Fruit fly (Drosophila melanogaster) whole organism, prepupa: ENCODE data around the gene CG31674.

Source experiments
- Blimp-1 ChIP-seq: fragments of 200-800 bp; sonication (Bioruptor generic); optimal IDR thresholded peaks from 3 replicates; lab custom pipeline; 2017; ENCODE audit warnings: missing biosample characterization, missing genetic modification characterization, mild to moderate bottlenecking, moderate library complexity, missing genetic modification reagents
- CG10631 ChIP-seq: fragments of 200-800 bp; sonication (Bioruptor generic); optimal IDR thresholded peaks from 2 replicates; lab custom pipeline; 2016; ENCODE audit warnings: missing biosample characterization, missing genetic modification characterization
- CG10669 ChIP-seq: fragments of 200-800 bp; sonication (Bioruptor generic); optimal IDR thresholded peaks from 3 replicates; lab custom pipeline; 2018; ENCODE audit warnings: missing biosample characterization, mild to moderate bottlenecking, missing genetic modification characterization, moderate library complexity
- CG11294 ChIP-seq: fragments of 200-800 bp; sonication (Bioruptor generic); IDR thresholded peaks from 2 replicates; pipeline ENCODE4 v1.3.6; 2022; ENCODE audit warnings: missing biosample characterization, missing genetic modification characterization
- CG11762 ChIP-seq: fragments of 200-800 bp; sonication (Bioruptor generic); optimal IDR thresholded peaks from 3 replicates; lab custom pipeline; 2016; ENCODE audit warnings: missing biosample characterization, missing genetic modification characterization; ENCODE audit not compliant: insufficient read depth
- CG11902 ChIP-seq: fragments of 200-800 bp; sonication (Bioruptor generic); optimal IDR thresholded peaks from 3 replicates; lab custom pipeline; 2016; ENCODE audit warnings: missing biosample characterization, missing genetic modification characterization
- CG15336 ChIP-seq: fragments of 200-800 bp; sonication (Bioruptor generic); IDR thresholded peaks from 2 replicates; pipeline ENCODE4 v1.3.6; 2022; ENCODE audit warnings: missing biosample characterization, missing genetic modification characterization
- CG1621 ChIP-seq: fragments of 200-800 bp; sonication (Bioruptor generic); optimal IDR thresholded peaks from 3 replicates; lab custom pipeline; 2018; ENCODE audit warnings: missing biosample characterization, mild to moderate bottlenecking, missing genetic modification characterization
- CG16779 ChIP-seq: fragments of 200-800 bp; sonication (Bioruptor generic); optimal IDR thresholded peaks from 3 replicates; lab custom pipeline; 2017; ENCODE audit warnings: missing biosample characterization, mild to moderate bottlenecking, missing genetic modification characterization
- CG3032 ChIP-seq: fragments of 200-800 bp; optimal IDR thresholded peaks from 2 replicates; lab custom pipeline; 2019; ENCODE audit warnings: missing biosample characterization, mild to moderate bottlenecking, missing genetic modification characterization, moderate library complexity
- CG31627 ChIP-seq: fragments of 200-800 bp; sonication (Bioruptor generic); optimal IDR thresholded peaks from 3 replicates; lab custom pipeline; 2016; ENCODE audit warnings: missing biosample characterization, missing genetic modification characterization
- CG32006 ChIP-seq: fragments of 200-800 bp; sonication (Bioruptor generic); optimal IDR thresholded peaks from 3 replicates; lab custom pipeline; 2017; ENCODE audit warnings: missing biosample characterization, mild to moderate bottlenecking, missing genetic modification characterization
- CG3919 ChIP-seq: fragments of 200-800 bp; sonication (Bioruptor generic); optimal IDR thresholded peaks from 3 replicates; lab custom pipeline; 2016; ENCODE audit warnings: missing biosample characterization, missing genetic modification characterization
- CG4318 ChIP-seq: fragments of 200-800 bp; sonication (Bioruptor generic); optimal IDR thresholded peaks from 3 replicates; lab custom pipeline; 2017; ENCODE audit warnings: missing biosample characterization, mild to moderate bottlenecking, missing genetic modification characterization
- CG6163 ChIP-seq: fragments of 200-800 bp; sonication (Bioruptor generic); IDR thresholded peaks from 3 replicates; pipeline ENCODE4 v1.3.6; 2022; ENCODE audit warnings: missing biosample characterization, missing genetic modification characterization
- CG6276 ChIP-seq: fragments of 200-800 bp; sonication (Bioruptor generic); optimal IDR thresholded peaks from 2 replicates; lab custom pipeline; 2017; ENCODE audit warnings: missing biosample characterization, mild to moderate bottlenecking, missing genetic modification characterization
- CG6854 ChIP-seq: fragments of 200-800 bp; sonication (Bioruptor generic); optimal IDR thresholded peaks from 2 replicates; lab custom pipeline; 2017; ENCODE audit warnings: missing biosample characterization, mild to moderate bottlenecking, missing genetic modification characterization
- CG7368 ChIP-seq: fragments of 200-800 bp; sonication (Bioruptor generic); optimal IDR thresholded peaks from 3 replicates; lab custom pipeline; 2016; ENCODE audit warnings: missing biosample characterization, missing genetic modification characterization
- CG8119 ChIP-seq: fragments of 200-800 bp; sonication (Bioruptor generic); IDR thresholded peaks from 3 replicates; pipeline ENCODE4 v1.3.6; 2022; ENCODE audit warnings: missing biosample characterization, missing genetic modification characterization
- CG8319 ChIP-seq: fragments of 200-800 bp; sonication (Bioruptor generic); optimal IDR thresholded peaks from 3 replicates; lab custom pipeline; 2016; ENCODE audit warnings: missing biosample characterization, missing genetic modification characterization
- CG8632 ChIP-seq: fragments of 200-800 bp; sonication (Bioruptor generic); optimal IDR thresholded peaks from 3 replicates; lab custom pipeline; 2016; ENCODE audit warnings: missing biosample characterization, missing genetic modification characterization
- CG9139 ChIP-seq: fragments of 200-800 bp; sonication (Bioruptor generic); optimal IDR thresholded peaks from 3 replicates; lab custom pipeline; 2017; ENCODE audit warnings: missing biosample characterization, mild to moderate bottlenecking, missing genetic modification characterization
- Eip75B ChIP-seq: fragments of 200-800 bp; sonication (Bioruptor generic); optimal IDR thresholded peaks from 3 replicates; lab custom pipeline; 2016; ENCODE audit warnings: missing biosample characterization, missing genetic modification characterization
- Eip78C ChIP-seq: fragments of 200-800 bp; sonication (Bioruptor generic); peaks from one replicate; lab custom pipeline; 2016; ENCODE audit warnings: missing biosample characterization, missing genetic modification characterization
- Eip93F ChIP-seq: fragments of 200-800 bp; sonication (Bioruptor generic); optimal IDR thresholded peaks from 2 replicates; lab custom pipeline; 2016; ENCODE audit warnings: missing biosample characterization, mild to moderate bottlenecking, missing genetic modification characterization
- Ets21C ChIP-seq: fragments of 200-800 bp; sonication (Bioruptor generic); optimal IDR thresholded peaks from 3 replicates; lab custom pipeline; 2016; ENCODE audit warnings: missing biosample characterization, missing genetic modification characterization
- Ets96B ChIP-seq: fragments of 200-800 bp; optimal IDR thresholded peaks from 2 replicates; lab custom pipeline; 2019; ENCODE audit warnings: missing biosample characterization, mild to moderate bottlenecking, missing genetic modification characterization, moderate library complexity
- Gug ChIP-seq: fragments of 200-800 bp; sonication (Bioruptor generic); IDR thresholded peaks from 2 replicates; pipeline ENCODE4 v1.3.6; 2022; ENCODE audit warnings: missing biosample characterization, missing genetic modification characterization
- Hr39 ChIP-seq: fragments of 200-800 bp; sonication (Bioruptor generic); optimal IDR thresholded peaks from 2 replicates; lab custom pipeline; 2016; ENCODE audit warnings: missing biosample characterization, missing genetic modification characterization
- Hr4 ChIP-seq: fragments of 200-800 bp; sonication (Bioruptor generic); optimal IDR thresholded peaks from 3 replicates; lab custom pipeline; 2016; ENCODE audit warnings: missing biosample characterization, missing genetic modification characterization
- Lpt ChIP-seq: fragments of 200-800 bp; sonication (Bioruptor generic); optimal IDR thresholded peaks from 3 replicates; lab custom pipeline; 2016; ENCODE audit warnings: missing biosample characterization, missing genetic modification characterization
- Met ChIP-seq: fragments of 200-800 bp; sonication (Bioruptor generic); optimal IDR thresholded peaks from 3 replicates; lab custom pipeline; 2016; ENCODE audit warnings: missing biosample characterization, missing genetic modification characterization
- OdsH ChIP-seq: fragments of 200-800 bp; sonication (Bioruptor generic); optimal IDR thresholded peaks from 3 replicates; lab custom pipeline; 2016; ENCODE audit warnings: missing biosample characterization, missing genetic modification characterization
- Smox ChIP-seq: fragments of 200-800 bp; sonication (Bioruptor generic); optimal IDR thresholded peaks from 3 replicates; lab custom pipeline; 2016; ENCODE audit warnings: missing biosample characterization, missing genetic modification characterization
- Sox102F ChIP-seq: fragments of 200-800 bp; sonication (Bioruptor generic); optimal IDR thresholded peaks from 2 replicates; lab custom pipeline; 2016; ENCODE audit warnings: missing biosample characterization, mild to moderate bottlenecking, missing genetic modification characterization
- Sox14 ChIP-seq: fragments of 200-800 bp; sonication (Bioruptor generic); optimal IDR thresholded peaks from 3 replicates; lab custom pipeline; 2016; ENCODE audit warnings: missing biosample characterization, missing genetic modification characterization
- achi ChIP-seq: fragments of 200-800 bp; sonication (Bioruptor generic); optimal IDR thresholded peaks from 3 replicates; lab custom pipeline; 2016; ENCODE audit warnings: missing biosample characterization, missing genetic modification characterization
- acj6 ChIP-seq: fragments of 200-800 bp; sonication (Bioruptor generic); optimal IDR thresholded peaks from 3 replicates; lab custom pipeline; 2016; ENCODE audit warnings: missing biosample characterization, missing genetic modification characterization
- cyc ChIP-seq: fragments of 200-800 bp; sonication (Bioruptor generic); optimal IDR thresholded peaks from 3 replicates; lab custom pipeline; 2016; ENCODE audit warnings: missing biosample characterization, missing genetic modification characterization
- dac ChIP-seq: fragments of 200-800 bp; sonication (Bioruptor generic); optimal IDR thresholded peaks from 2 replicates; lab custom pipeline; 2017; ENCODE audit warnings: missing biosample characterization, mild to moderate bottlenecking, missing genetic modification characterization
- dsx ChIP-seq: fragments of 200-800 bp; optimal IDR thresholded peaks from 3 replicates; lab custom pipeline; 2019; ENCODE audit warnings: missing biosample characterization, mild to moderate bottlenecking, missing genetic modification characterization, moderate library complexity; ENCODE audit not compliant: poor library complexity, severe bottlenecking
- esn ChIP-seq: fragments of 200-800 bp; sonication (Bioruptor generic); optimal IDR thresholded peaks from 2 replicates; lab custom pipeline; 2016; ENCODE audit warnings: missing biosample characterization, mild to moderate bottlenecking, missing genetic modification characterization, moderate library complexity
- fd59A ChIP-seq: fragments of 200-800 bp; sonication (Bioruptor generic); optimal IDR thresholded peaks from 2 replicates; lab custom pipeline; 2017; ENCODE audit warnings: missing biosample characterization, mild to moderate bottlenecking, missing genetic modification characterization, missing genetic modification reagents
- fd85E ChIP-seq: fragments of 200-800 bp; sonication (Bioruptor generic); optimal IDR thresholded peaks from 3 replicates; lab custom pipeline; 2016; ENCODE audit warnings: missing biosample characterization, missing genetic modification characterization
- fkh ChIP-seq: fragments of 200-800 bp; sonication (Bioruptor generic); optimal IDR thresholded peaks from 3 replicates; lab custom pipeline; 2017; ENCODE audit warnings: missing biosample characterization, mild to moderate bottlenecking, missing genetic modification characterization, moderate library complexity
- net ChIP-seq: fragments of 200-800 bp; sonication (Bioruptor generic); optimal IDR thresholded peaks from 3 replicates; lab custom pipeline; 2016; ENCODE audit warnings: missing biosample characterization, missing genetic modification characterization
- pdm3 ChIP-seq: fragments of 200-800 bp; sonication (Bioruptor generic); optimal IDR thresholded peaks from 3 replicates; lab custom pipeline; 2016; ENCODE audit warnings: missing biosample characterization, missing genetic modification characterization
- spab ChIP-seq: fragments of 200-800 bp; sonication (Bioruptor generic); optimal IDR thresholded peaks from 2 replicates; lab custom pipeline; 2017; ENCODE audit warnings: missing biosample characterization, mild to moderate bottlenecking, missing genetic modification characterization, missing genetic modification reagents
- ss ChIP-seq, 2 experiments: fragments of 200-800 bp; sonication (Bioruptor generic); optimal IDR thresholded peaks; 2 replicates in 1 of 2; 3 replicates in 1 of 2; lab custom pipeline; 2017 to 2018; ENCODE audit warnings: mild to moderate bottlenecking in 2 of 2, missing biosample characterization in 2 of 2, missing genetic modification characterization in 2 of 2, moderate library complexity in 1 of 2
- svp ChIP-seq: fragments of 200-800 bp; sonication (Bioruptor generic); peaks from one replicate; lab custom pipeline; 2016; ENCODE audit warnings: missing biosample characterization, missing genetic modification characterization
- topi ChIP-seq: fragments of 200-800 bp; sonication (Bioruptor generic); optimal IDR thresholded peaks from 3 replicates; lab custom pipeline; 2016; ENCODE audit warnings: missing biosample characterization, missing genetic modification characterization

Gene CG31674

DNA sequence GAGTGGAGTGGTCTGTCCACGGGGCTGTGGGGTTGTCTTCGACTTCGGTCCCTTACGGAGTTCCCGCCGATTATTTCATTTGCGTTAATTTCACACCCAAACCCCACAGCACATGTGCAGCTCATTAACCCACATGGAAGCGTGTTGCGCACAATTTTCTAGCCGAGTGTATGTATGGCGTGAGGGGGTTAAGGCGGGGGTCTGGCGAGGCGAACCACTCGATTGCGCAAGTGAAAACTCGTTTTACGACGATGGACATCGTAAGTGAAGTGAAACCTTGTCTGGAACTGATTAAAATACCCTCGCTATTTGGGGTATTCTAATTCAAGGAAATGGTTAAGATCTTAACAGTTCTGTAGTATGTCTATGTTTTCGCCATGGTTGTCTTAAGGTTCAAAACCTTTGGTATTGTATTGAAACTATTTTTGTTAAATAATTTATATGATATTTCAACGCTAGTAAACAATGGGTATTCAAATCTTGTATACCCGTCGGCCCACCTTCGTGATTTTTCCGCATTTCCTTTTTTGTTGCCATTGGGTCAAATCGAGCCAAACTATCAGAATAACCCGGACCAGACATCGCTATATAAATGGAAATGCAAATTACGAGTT lies 19.9 kb upstream of the CG31674 start:
- TF ChIP-seq CG3919 (GFP tag; lab: Kevin White, UChicago), result peak; percentile 73
- no peak for TF ChIP-seq Eip93F (GFP tag; lab: Kevin White, UChicago)
- TF ChIP-seq CG3032, result peak; percentile 55
- no peak for TF ChIP-seq Smox (GFP tag; lab: Kevin White, UChicago)
- TF ChIP-seq CG6163 (GFP tag; lab: Robert Waterston, UW), result peak; percentile 82
- peak; percentile 69 for TF ChIP-seq CG4318 (GFP tag; lab: Kevin White, UChicago)
- TF ChIP-seq fkh (GFP tag; lab: Kevin White, UChicago), result no peak
- TF ChIP-seq CG10631 (GFP tag; lab: Kevin White, UChicago), result peak; percentile 66
- TF ChIP-seq CG15336, result peak; percentile 92
- TF ChIP-seq CG31627 (GFP tag; lab: Kevin White, UChicago), result no peak
- peak; percentile 36 for TF ChIP-seq svp (GFP tag; lab: Kevin White, UChicago)
- TF ChIP-seq acj6, result peak; percentile 66
- TF ChIP-seq CG8632 (GFP tag; lab: Kevin White, UChicago), result peak; percentile 58
- peak; percentile 75 for TF ChIP-seq pdm3 (GFP tag; lab: Kevin White, UChicago)
- TF ChIP-seq Eip75B (GFP tag; lab: Kevin White, UChicago), result peak; percentile 74
- TF ChIP-seq CG7368, result peak; percentile 53
- TF ChIP-seq Met (GFP tag; lab: Kevin White, UChicago), result no peak
- peak; percentile 86 for TF ChIP-seq Hr4 (GFP tag; lab: Kevin White, UChicago)
- TF ChIP-seq CG11762 (GFP tag; lab: Kevin White, UChicago), result peak; percentile 60
- TF ChIP-seq Gug (GFP tag; lab: Robert Waterston, UW), result peak; percentile 77
- TF ChIP-seq Lpt (GFP tag; lab: Kevin White, UChicago), result peak; percentile 82
- peak; percentile 43 for TF ChIP-seq spab (GFP tag; lab: Kevin White, UChicago)
- no peak for TF ChIP-seq cyc (GFP tag; lab: Kevin White, UChicago)
- TF ChIP-seq CG16779 (tag; lab: Kevin White, UChicago), result peak; percentile 58
- no peak for TF ChIP-seq Ets96B (tag; lab: Kevin White, UChicago)
- TF ChIP-seq CG32006 (GFP tag; lab: Kevin White, UChicago), result peak; percentile 89
- TF ChIP-seq CG6854 (GFP tag; lab: Kevin White, UChicago), result no peak
- TF ChIP-seq achi, result peak; percentile 82
- TF ChIP-seq Blimp-1, result no peak
- TF ChIP-seq esn (GFP tag; lab: Kevin White, UChicago), result no peak
- no peak for TF ChIP-seq CG11902 (GFP tag; lab: Kevin White, UChicago)
- TF ChIP-seq CG8119 (GFP tag; lab: Robert Waterston, UW), result peak; percentile 88
- TF ChIP-seq Hr39 (GFP tag; lab: Kevin White, UChicago), result no peak
- peak; percentile 62 for TF ChIP-seq dac
- peak; percentile 55 for TF ChIP-seq CG10669 (GFP tag; lab: Kevin White, UChicago)
- peak; percentile 91 for TF ChIP-seq Eip78C (GFP tag; lab: Kevin White, UChicago)
- no peak for TF ChIP-seq CG9139 (GFP tag; lab: Kevin White, UChicago)
- TF ChIP-seq Sox14 (GFP tag; lab: Kevin White, UChicago), result peak; percentile 68
- peak; percentile 9 to 55 for TF ChIP-seq ss (GFP tag; optimal IDR thresholded peaks at IDR 0.05; lab: Kevin White, UChicago)
- no peak for TF ChIP-seq fd85E
- no peak for TF ChIP-seq CG8319 (GFP tag; lab: Kevin White, UChicago)
- TF ChIP-seq CG1621, result peak; percentile 47
- TF ChIP-seq dsx (GFP tag; lab: Kevin White, UChicago), result peak; percentile 36
- no peak for TF ChIP-seq Sox102F (GFP tag; lab: Kevin White, UChicago)
- no peak for TF ChIP-seq Ets21C (GFP tag; lab: Kevin White, UChicago)
- peak; percentile 85 for TF ChIP-seq CG6276 (GFP tag; lab: Kevin White, UChicago)
- peak; percentile 81 for TF ChIP-seq OdsH (GFP tag; lab: Kevin White, UChicago)
- TF ChIP-seq fd59A (GFP tag; lab: Kevin White, UChicago), result peak; percentile 52
- no peak for TF ChIP-seq topi (GFP tag; lab: Kevin White, UChicago)
- TF ChIP-seq CG11294, result peak; percentile 73
- peak; percentile 78 for TF ChIP-seq net (GFP tag; lab: Kevin White, UChicago)
